Fruit fly (Drosophila melanogaster) S2 (cell line): Measurements from ENCODE around the gene CG7304.

Experiments
- CG8478 ChIP-seq: fragments of >200 bp; optimal IDR thresholded peaks from 2 replicates; lab custom pipeline; 2018
- CTCF ChIP-seq, 2 experiments: fragments of >200 bp; optimal IDR thresholded peaks; 2 replicates each; lab custom pipeline; 2018

dm6 chr3L:15678284-15678683 lies 1.2 kb upstream of the CG7304 start:
- TF ChIP-seq CG8478 (lab: Kevin White, UChicago) (no peak), CTCF (optimal IDR thresholded peaks at IDR 0.05; lab: Kevin White, UChicago) (no peak)
